Worm (Caenorhabditis elegans): ENCODE results near the gene rbm-22.
A peak's percentile ranks its signal among the peaks of the same experiment; 100 is the strongest.

Gene rbm-22

ce11 chrIV:10821672-10822304 is 39.4 kb upstream of the rbm-22 start:
- peak; percentile 72 for TF ChIP-seq hmg-1.2 (GFP tag; IDR thresholded peaks at IDR 0.05)
- TF ChIP-seq snpc-1.3 (tag; optimal IDR thresholded peaks at IDR 0.05; ENCODE audit: insufficient read depth) = no peak
- TF ChIP-seq egrh-3 (GFP tag; IDR thresholded peaks at IDR 0.05) = peak; percentile 65
- no peak for TF ChIP-seq pha-4 (tag; optimal IDR thresholded peaks at IDR 0.05)
- TF ChIP-seq B0019.2 (GFP tag; conservative IDR thresholded peaks at IDR 0.05) = 0 out of 2 replicates have a peak, but pooled peaks have one; percentile 34
- peak; percentile 60 for TF ChIP-seq somi-1 (GFP tag; optimal IDR thresholded peaks at IDR 0.05)
- peak; percentile 93 for TF ChIP-seq zfh-2 (GFP tag; conservative IDR thresholded peaks at IDR 0.05)
- peak; percentile 10; the same call in 1 of the 2 replicates for TF ChIP-seq K11D2.4 (GFP tag; IDR thresholded peaks at IDR 0.05)
- TF ChIP-seq F52B5.7 (tag; optimal IDR thresholded peaks at IDR 0.05) = peak; percentile 8
- peak; percentile 45 for TF ChIP-seq cebp-1 (GFP tag; IDR thresholded peaks at IDR 0.05)
- peak; percentile 73 for TF ChIP-seq cebp-1 (tag; optimal IDR thresholded peaks at IDR 0.05)
- no peak for TF ChIP-seq madf-8 (GFP tag; conservative IDR thresholded peaks at IDR 0.05)
- peak; percentile 56; the same call in 1 of the 2 replicates for TF ChIP-seq lir-1 (GFP tag; conservative IDR thresholded peaks at IDR 0.05)
- TF ChIP-seq lin-40 (tag; optimal IDR thresholded peaks at IDR 0.05) = peak; percentile 86
- no peak for TF ChIP-seq atf-7 (tag; optimal IDR thresholded peaks at IDR 0.05)
- 0 out of 2 replicates have a peak, but pooled peaks have one; percentile 10 for TF ChIP-seq aptf-2 (GFP tag; conservative IDR thresholded peaks at IDR 0.05)
- no peak for TF ChIP-seq T26A5.8 (tag; optimal IDR thresholded peaks at IDR 0.05)
- peak; percentile 37 for TF ChIP-seq F10E7.11 (tag; optimal IDR thresholded peaks at IDR 0.05)
- TF ChIP-seq xnd-1 (tag; optimal IDR thresholded peaks at IDR 0.05) = no peak
- TF ChIP-seq rcor-1 (GFP tag; IDR thresholded peaks at IDR 0.05) = peak; percentile 47; the same call in 1 of the 2 replicates
- TF ChIP-seq B0336.3 (GFP tag; IDR thresholded peaks at IDR 0.05) = peak; percentile 82
- TF ChIP-seq Y56A3A.18 (GFP tag; IDR thresholded peaks at IDR 0.05) = 0 out of 2 replicates have a peak, but pooled peaks have one; percentile 40
- TF ChIP-seq ceh-27 (GFP tag; optimal IDR thresholded peaks at IDR 0.05) = peak; percentile 59
- TF ChIP-seq nfya-1 (tag; optimal IDR thresholded peaks at IDR 0.05; ENCODE audit: borderline replicate concordance, insufficient read depth) = no peak
- TF ChIP-seq unc-62 (GFP tag; optimal IDR thresholded peaks at IDR 0.05) = peak; percentile 52
- peak; percentile 19 for TF ChIP-seq snpc-4 (GFP tag; optimal IDR thresholded peaks at IDR 0.05)
- peak in 3 of 4 experiments; percentile 38 to 47 (median 42) for TF ChIP-seq snpc-4 (tag; optimal IDR thresholded peaks at IDR 0.05)
- no peak for TF ChIP-seq egl-44 (GFP tag; IDR thresholded peaks at IDR 0.05)
- no peak for TF ChIP-seq efl-1 (GFP tag; optimal IDR thresholded peaks at IDR 0.05)
- TF ChIP-seq pbrm-1 (GFP tag; IDR thresholded peaks at IDR 0.05) = peak; percentile 56
- peak; percentile 60 for TF ChIP-seq ZK185.1 (tag; optimal IDR thresholded peaks at IDR 0.05; ENCODE audit: poor library complexity, severe bottlenecking)
- TF ChIP-seq tbp1 (GFP tag; optimal IDR thresholded peaks at IDR 0.05) = peak; percentile 37
- TF ChIP-seq lin-35 (GFP tag; optimal IDR thresholded peaks at IDR 0.05) = peak in 1 of 3 experiments; percentile 52
- peak; percentile 69 for TF ChIP-seq dox-1 (GFP tag; IDR thresholded peaks at IDR 0.05)
- TF ChIP-seq mcd-1 (GFP tag; IDR thresholded peaks at IDR 0.05) = 0 out of 2 replicates have a peak, but pooled peaks have one; percentile 48
- TF ChIP-seq die-1 (tag; optimal IDR thresholded peaks at IDR 0.05) = peak; percentile 67
- TF ChIP-seq K12H6.12 (tag; optimal IDR thresholded peaks at IDR 0.05) = peak; percentile 85
- peak; percentile 37 for TF ChIP-seq tlf-1 (GFP tag; optimal IDR thresholded peaks at IDR 0.05)
- 0 out of 2 replicates have a peak, but pooled peaks have one; percentile 27 for TF ChIP-seq Y53G8AR.9 (GFP tag; conservative IDR thresholded peaks at IDR 0.05)
- no peak for TF ChIP-seq F55B11.4 (tag; optimal IDR thresholded peaks at IDR 0.05; ENCODE audit: borderline replicate concordance, insufficient read depth)
- TF ChIP-seq F23B12.7 (tag; optimal IDR thresholded peaks at IDR 0.05; ENCODE audit: insufficient read depth) = peak; percentile 28
- TF ChIP-seq aptf-3 (GFP tag; IDR thresholded peaks at IDR 0.05) = no peak
- peak; percentile 44 for TF ChIP-seq gei-17 (GFP tag; optimal IDR thresholded peaks at IDR 0.05)
- peak; percentile 47 for TF ChIP-seq ztf-18 (tag; optimal IDR thresholded peaks at IDR 0.05)
- no peak for TF ChIP-seq madf-6 (GFP tag; IDR thresholded peaks at IDR 0.05)
- TF ChIP-seq nfyb-1 (GFP tag; IDR thresholded peaks at IDR 0.05) = peak; percentile 60; the same call in 1 of the 2 replicates

Measured in whole organism, young adult.